Worm (Caenorhabditis elegans) whole organism, L2 larva: Measurements from ENCODE around the gene F25D1.3.

Experiments
- ama-1 ChIP-seq: fragments of 150-350 bp; optimal IDR thresholded peaks from 2 replicates; lab custom pipeline; 2018; ENCODE audit warnings: inconsistent platforms
- ceh-16 ChIP-seq: fragments of 150-350 bp; optimal IDR thresholded peaks from 2 replicates; lab custom pipeline; 2014; ENCODE audit warnings: missing biosample characterization, missing genetic modification characterization
- nhr-10 ChIP-seq: sonication (generic microtip); optimal IDR thresholded peaks from 2 replicates; lab custom pipeline; 2017; ENCODE audit warnings: missing biosample characterization, missing genetic modification characterization
- nhr-23 ChIP-seq: fragments of 150-350 bp; optimal IDR thresholded peaks from 2 replicates; lab custom pipeline; 2014; ENCODE audit warnings: missing biosample characterization, missing genetic modification reagents, missing genetic modification characterization
- skn-1 ChIP-seq: sonication (generic microtip); optimal IDR thresholded peaks from 2 replicates; lab custom pipeline; 2017; ENCODE audit warnings: missing biosample characterization, missing genetic modification characterization
- snpc-4 ChIP-seq: fragments of 150-350 bp; optimal IDR thresholded peaks from 2 replicates; lab custom pipeline; 2014; ENCODE audit warnings: missing biosample characterization, missing genetic modification characterization
- unc-39 ChIP-seq: fragments of 150-350 bp; optimal IDR thresholded peaks from 2 replicates; lab custom pipeline; 2014; ENCODE audit warnings: missing biosample characterization, missing genetic modification characterization
- zag-1 ChIP-seq: fragments of 150-350 bp; optimal IDR thresholded peaks from 2 replicates; lab custom pipeline; 2014; ENCODE audit warnings: missing biosample characterization, missing genetic modification characterization
- ztf-4 ChIP-seq: fragments of 150-350 bp; optimal IDR thresholded peaks from 2 replicates; lab custom pipeline; 2014; ENCODE audit warnings: missing biosample characterization, missing genetic modification characterization

DNA sequence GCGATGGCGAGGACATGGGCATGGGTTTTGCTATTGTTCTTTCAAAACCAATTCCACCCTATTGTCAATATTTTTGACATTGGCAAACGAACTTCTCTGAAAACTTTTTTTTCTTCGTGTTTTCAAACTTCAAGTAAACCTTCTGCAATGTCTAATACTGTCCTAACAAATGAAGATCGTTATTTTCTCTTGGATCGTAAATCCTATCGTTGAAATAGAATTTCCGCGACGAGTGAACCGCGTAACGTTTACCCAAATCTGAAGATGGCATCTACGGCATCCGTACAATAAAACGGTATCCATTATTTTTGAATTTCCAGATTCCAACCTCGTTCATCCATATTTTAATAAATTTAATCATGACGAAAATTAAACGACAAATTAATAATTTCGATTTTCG is 23.0 kb upstream of the F25D1.3 start, which contains the start of gene C35A5.5:
- no peak for TF ChIP-seq nhr-23 (tag; lab: Kevin White, UChicago)
- no peak for TF ChIP-seq skn-1
- TF ChIP-seq unc-39 (tag; lab: Kevin White, UChicago) = no peak
- no peak for TF ChIP-seq ama-1
- TF ChIP-seq ztf-4 = no peak
- no peak for TF ChIP-seq snpc-4
- no peak for TF ChIP-seq nhr-10 (tag; lab: Kevin White, UChicago)
- TF ChIP-seq zag-1 (tag; lab: Kevin White, UChicago) = no peak
- no peak for TF ChIP-seq ceh-16 (tag; lab: Kevin White, UChicago)
